Worm (Caenorhabditis elegans): ENCODE data around the gene trul-1.

DNA sequence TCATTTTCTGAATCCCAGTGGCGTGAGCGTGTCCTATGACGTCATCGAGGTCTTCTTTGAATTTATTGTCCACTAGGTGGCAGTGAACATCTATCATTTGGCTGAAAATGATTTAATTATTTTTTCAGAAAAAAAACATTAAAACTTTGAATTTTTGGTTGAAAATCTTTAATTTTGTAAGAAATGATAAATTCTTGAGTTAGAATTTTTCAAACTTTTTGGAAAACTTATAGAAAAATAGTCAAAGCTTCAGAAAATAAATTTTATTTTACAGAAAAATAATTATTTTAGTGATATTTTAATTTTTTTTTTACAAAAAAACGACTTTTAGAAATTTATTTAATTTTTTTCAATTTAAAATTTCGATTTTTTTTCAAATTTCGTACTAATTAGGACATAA lies 3.7 kb downstream of the trul-1 start, which contains the start of gene B0432.8:
- no peak for TF ChIP-seq unc-62 (GFP tag; optimal IDR thresholded peaks at IDR 0.05)
- no peak for TF ChIP-seq lin-15B (tag; optimal IDR thresholded peaks at IDR 0.05)
- TF ChIP-seq elt-3 (tag; optimal IDR thresholded peaks at IDR 0.05) = no peak
- no peak for TF ChIP-seq ceh-28 (tag; optimal IDR thresholded peaks at IDR 0.05)
- TF ChIP-seq aly-2 (tag; optimal IDR thresholded peaks at IDR 0.05) = no peak
- TF ChIP-seq unc-39 (tag; optimal IDR thresholded peaks at IDR 0.05) = no peak
- no peak for TF ChIP-seq ztf-11 (tag; optimal IDR thresholded peaks at IDR 0.05)
- no peak for TF ChIP-seq jun-1 (tag; optimal IDR thresholded peaks at IDR 0.05)
- no peak for TF ChIP-seq fkh-10 (GFP tag; optimal IDR thresholded peaks at IDR 0.05)
- TF ChIP-seq nhr-77 (tag; optimal IDR thresholded peaks at IDR 0.05) = no peak
- no peak for TF ChIP-seq lsy-12 (tag; optimal IDR thresholded peaks at IDR 0.05)
- no peak for TF ChIP-seq fos-1 (tag; optimal IDR thresholded peaks at IDR 0.05)

All from whole organism, L3 larva.